Fruit fly (Drosophila melanogaster) whole organism: ENCODE results near the gene CG46465.

ENCODE experiments used
- Dll ChIP-seq: fragments of >200 bp; optimal IDR thresholded peaks from 2 replicates; lab custom pipeline; 2017
- pan ChIP-seq: fragments of >200 bp; optimal IDR thresholded peaks from 2 replicates; lab custom pipeline; 2017
- psq ChIP-seq: fragments of >200 bp; optimal IDR thresholded peaks from 2 replicates; lab custom pipeline; 2017

dm6 chr2L:18946636-18947514 is 45.4 kb upstream of the CG46465 start:
- TF ChIP-seq psq (no peak), Dll (lab: Kevin White, UChicago) (no peak), pan (no peak)
